Worm (Caenorhabditis elegans) whole organism, L2 larva: ENCODE data around the gene H43E16.1.

ENCODE experiments used
- nhr-11 ChIP-seq: fragments of 150-350 bp; optimal IDR thresholded peaks from 2 replicates; lab custom pipeline; 2014; ENCODE audit warnings: missing biosample characterization, missing genetic modification characterization
- nhr-12 ChIP-seq: fragments of 150-350 bp; optimal IDR thresholded peaks from 2 replicates; lab custom pipeline; 2014; ENCODE audit warnings: missing biosample characterization, missing genetic modification characterization
- nhr-77 ChIP-seq: fragments of 150-350 bp; optimal IDR thresholded peaks from 2 replicates; lab custom pipeline; 2014; ENCODE audit warnings: missing biosample characterization, missing genetic modification characterization
- unc-39 ChIP-seq: fragments of 150-350 bp; optimal IDR thresholded peaks from 2 replicates; lab custom pipeline; 2014; ENCODE audit warnings: missing biosample characterization, missing genetic modification characterization
- unc-62 ChIP-seq: fragments of 150-350 bp; optimal IDR thresholded peaks from 2 replicates; lab custom pipeline; 2014; ENCODE audit warnings: missing biosample characterization, missing genetic modification reagents, missing genetic modification characterization

DNA sequence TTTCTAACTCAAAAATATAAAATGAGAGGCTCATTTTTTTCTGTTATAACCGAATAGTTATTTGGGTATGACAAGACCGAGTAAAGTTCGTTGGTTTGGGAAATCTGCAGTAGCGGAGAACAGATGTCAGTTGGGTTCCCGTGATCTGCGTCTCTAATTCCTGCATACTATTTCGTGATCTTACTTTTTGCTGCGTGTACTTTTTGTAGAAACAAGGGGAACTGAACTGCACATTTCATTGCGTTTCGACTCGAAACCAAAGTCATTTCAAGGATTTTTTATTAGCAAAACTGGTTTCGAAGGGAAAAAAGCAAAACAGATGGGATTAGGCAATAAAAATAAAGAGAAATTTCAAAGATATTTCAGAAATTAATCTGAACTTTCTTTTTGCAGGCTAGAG, 27.2 kb upstream of the H43E16.1 start:
- no peak for TF ChIP-seq nhr-77 (tag; lab: Kevin White, UChicago)
- TF ChIP-seq unc-39 (tag; lab: Kevin White, UChicago), result no peak
- TF ChIP-seq unc-62 (GFP tag; lab: Kevin White, UChicago), result no peak
- TF ChIP-seq nhr-11 (tag; lab: Kevin White, UChicago), result no peak
- no peak for TF ChIP-seq nhr-12
